Fruit fly (Drosophila melanogaster): ENCODE measurements around the gene CG8042.

- no peak for TF ChIP-seq CG11902 (GFP tag; optimal IDR thresholded peaks at IDR 0.05)
- no peak for TF ChIP-seq CG16779 (tag; optimal IDR thresholded peaks at IDR 0.05)
- no peak for TF ChIP-seq Eip75B (GFP tag; optimal IDR thresholded peaks at IDR 0.05)
- no peak for TF ChIP-seq spab (GFP tag; optimal IDR thresholded peaks at IDR 0.05)
- no peak for TF ChIP-seq Lpt (GFP tag; optimal IDR thresholded peaks at IDR 0.05)
- TF ChIP-seq Ets96B (tag; optimal IDR thresholded peaks at IDR 0.05): no peak
- no peak for TF ChIP-seq OdsH (GFP tag; optimal IDR thresholded peaks at IDR 0.05)
- TF ChIP-seq net (GFP tag; optimal IDR thresholded peaks at IDR 0.05): no peak
- TF ChIP-seq dac (GFP tag; optimal IDR thresholded peaks at IDR 0.05): no peak
- no peak for TF ChIP-seq fd59A (GFP tag; optimal IDR thresholded peaks at IDR 0.05)
- TF ChIP-seq CG7368 (GFP tag; optimal IDR thresholded peaks at IDR 0.05): no peak
- TF ChIP-seq Gug (GFP tag; IDR thresholded peaks at IDR 0.05): no peak
These were observed 15.5 kb upstream of the CG8042 start for dm6 chr3L:7990256-7990655.

Data from whole organism, prepupa.